Fruit fly (Drosophila melanogaster) whole organism, embryonic: ENCODE results near the gene Patr-1.

Source experiments
- ATbp ChIP-seq: fragments of 200-800 bp; sonication (Bioruptor generic); optimal IDR thresholded peaks from 2 replicates; lab custom pipeline; 2017; ENCODE audit warnings: missing biosample characterization, mild to moderate bottlenecking, missing genetic modification characterization, missing genetic modification reagents
- Abd-B ChIP-seq: fragments of 200-800 bp; sonication (Bioruptor generic); optimal IDR thresholded peaks from 2 replicates; lab custom pipeline; 2018; ENCODE audit warnings: missing biosample characterization, mild to moderate bottlenecking, missing genetic modification characterization, moderate library complexity
- Atf3 ChIP-seq: fragments of 200-800 bp; sonication (Bioruptor generic); optimal IDR thresholded peaks from 3 replicates; lab custom pipeline; 2016; ENCODE audit warnings: missing biosample characterization, missing genetic modification characterization
- Bdp1 ChIP-seq: fragments of 200-800 bp; sonication (Bioruptor generic); optimal IDR thresholded peaks from 3 replicates; lab custom pipeline; 2016; ENCODE audit warnings: missing biosample characterization, missing genetic modification characterization
- C15 ChIP-seq: fragments of 200-800 bp; sonication (Bioruptor generic); IDR thresholded peaks from 3 replicates; pipeline ENCODE4 v1.3.6; 2022; ENCODE audit warnings: missing biosample characterization, missing genetic modification characterization
- CG15601 ChIP-seq: fragments of 200-800 bp; sonication (Bioruptor generic); optimal IDR thresholded peaks from 3 replicates; lab custom pipeline; 2019; ENCODE audit warnings: missing biosample characterization, mild to moderate bottlenecking, missing genetic modification characterization, moderate library complexity
- CG17359 ChIP-seq: fragments of 200-800 bp; sonication (Bioruptor generic); optimal IDR thresholded peaks from 3 replicates; lab custom pipeline; 2018; ENCODE audit warnings: missing biosample characterization, mild to moderate bottlenecking, missing genetic modification characterization, moderate library complexity
- CG18262 ChIP-seq: fragments of 200-800 bp; optimal IDR thresholded peaks from 3 replicates; lab custom pipeline; 2019; ENCODE audit warnings: missing biosample characterization, mild to moderate bottlenecking, missing genetic modification characterization, moderate library complexity
- CG2129 ChIP-seq: fragments of 200-800 bp; sonication (Bioruptor generic); IDR thresholded peaks from 2 replicates; pipeline ENCODE4 v1.3.6; 2022; ENCODE audit warnings: missing biosample characterization, missing genetic modification characterization; ENCODE audit not compliant: partially characterized antibody
- CG3065 ChIP-seq: fragments of 200-800 bp; sonication (Bioruptor generic); optimal IDR thresholded peaks from 2 replicates; lab custom pipeline; 2016; ENCODE audit warnings: missing biosample characterization, missing genetic modification characterization
- CG34224 ChIP-seq: fragments of 200-800 bp; sonication (Bioruptor generic); IDR thresholded peaks from 3 replicates; pipeline ENCODE4 v1.3.6; 2022; ENCODE audit warnings: missing biosample characterization, missing genetic modification characterization; ENCODE audit not compliant: partially characterized antibody
- CG34422 ChIP-seq: fragments of 200-800 bp; sonication (Bioruptor generic); IDR thresholded peaks from 3 replicates; pipeline ENCODE4 v1.3.6; 2022; ENCODE audit warnings: missing biosample characterization, missing genetic modification characterization
- CG4820 ChIP-seq: fragments of 200-800 bp; sonication (Bioruptor generic); optimal IDR thresholded peaks from 3 replicates; lab custom pipeline; 2016; ENCODE audit warnings: missing biosample characterization, missing genetic modification characterization
- Doc2 ChIP-seq: fragments of 200-800 bp; sonication (Bioruptor generic); IDR thresholded peaks from 2 replicates; pipeline ENCODE4 v1.3.6; 2022; ENCODE audit warnings: missing biosample characterization, missing genetic modification characterization
- H2.0 ChIP-seq: fragments of 200-800 bp; sonication (Bioruptor generic); IDR thresholded peaks from 2 replicates; pipeline ENCODE4 v1.3.6; 2022; ENCODE audit warnings: missing biosample characterization, missing genetic modification characterization
- HmgD ChIP-seq: fragments of 200-800 bp; sonication (Bioruptor generic); optimal IDR thresholded peaks from 3 replicates; lab custom pipeline; 2016; ENCODE audit warnings: missing biosample characterization, missing genetic modification characterization
- Hr3 ChIP-seq: fragments of 200-800 bp; sonication (Bioruptor generic); optimal IDR thresholded peaks from 3 replicates; lab custom pipeline; 2016; ENCODE audit warnings: missing biosample characterization, missing genetic modification characterization
- MBD-R2 ChIP-seq: fragments of 200-800 bp; sonication (Bioruptor generic); IDR thresholded peaks from 2 replicates; pipeline ENCODE4 v1.3.6; 2022; ENCODE audit warnings: missing biosample characterization, missing genetic modification characterization
- Med ChIP-seq: fragments of 200-800 bp; sonication (Bioruptor generic); peaks from one replicate; lab custom pipeline; 2016; ENCODE audit warnings: missing biosample characterization, missing genetic modification characterization, mild to moderate bottlenecking, inconsistent platforms, moderate library complexity
- Mes4 ChIP-seq: fragments of 200-800 bp; sonication (Bioruptor generic); optimal IDR thresholded peaks from 2 replicates; lab custom pipeline; 2016; ENCODE audit warnings: missing biosample characterization, missing genetic modification characterization
- Neu2 ChIP-seq: fragments of 200-800 bp; sonication (Bioruptor generic); optimal IDR thresholded peaks from 3 replicates; lab custom pipeline; 2016; ENCODE audit warnings: missing biosample characterization, missing genetic modification characterization, borderline replicate concordance
- Oaz ChIP-seq: fragments of 200-800 bp; sonication (Bioruptor generic); IDR thresholded peaks from 2 replicates; pipeline ENCODE4 v1.3.6; 2022; ENCODE audit warnings: missing biosample characterization, missing genetic modification characterization
- Opbp ChIP-seq: fragments of 200-800 bp; sonication (Bioruptor generic); IDR thresholded peaks from 3 replicates; pipeline ENCODE4 v1.3.6; 2022; ENCODE audit warnings: missing biosample characterization, missing genetic modification characterization; ENCODE audit not compliant: partially characterized antibody
- Scr ChIP-seq: fragments of 200-800 bp; sonication (Bioruptor generic); IDR thresholded peaks from 2 replicates; pipeline ENCODE4 v1.3.6; 2022; ENCODE audit warnings: missing biosample characterization, missing genetic modification characterization; ENCODE audit not compliant: partially characterized antibody
- Spps ChIP-seq: fragments of 200-800 bp; sonication (Bioruptor generic); optimal IDR thresholded peaks from 2 replicates; lab custom pipeline; 2018; ENCODE audit warnings: missing biosample characterization, mild to moderate bottlenecking, missing genetic modification characterization
- ab ChIP-seq: fragments of 200-800 bp; sonication (Bioruptor generic); optimal IDR thresholded peaks from 2 replicates; lab custom pipeline; 2016; ENCODE audit warnings: missing biosample characterization, missing genetic modification characterization
- amos ChIP-seq: fragments of 200-800 bp; sonication (Bioruptor generic); IDR thresholded peaks from 2 replicates; pipeline ENCODE4 v1.3.6; 2022; ENCODE audit warnings: missing biosample characterization, missing genetic modification characterization; ENCODE audit not compliant: partially characterized antibody
- az2 ChIP-seq: fragments of 200-800 bp; sonication (Bioruptor generic); optimal IDR thresholded peaks from 3 replicates; lab custom pipeline; 2016; ENCODE audit warnings: missing biosample characterization, missing genetic modification characterization
- bigmax ChIP-seq: fragments of 200-800 bp; sonication (Bioruptor generic); optimal IDR thresholded peaks from 2 replicates; lab custom pipeline; 2018; ENCODE audit warnings: missing biosample characterization, mild to moderate bottlenecking, missing genetic modification characterization
- chinmo ChIP-seq: fragments of 200-800 bp; sonication (Bioruptor generic); IDR thresholded peaks from 4 replicates; pipeline ENCODE4 v1.3.6; 2022; ENCODE audit warnings: missing biosample characterization, missing genetic modification characterization; ENCODE audit not compliant: partially characterized antibody
- ci ChIP-seq: fragments of 200-800 bp; sonication (Bioruptor generic); IDR thresholded peaks from 3 replicates; pipeline ENCODE4 v1.3.6; 2022; ENCODE audit warnings: missing biosample characterization, missing genetic modification characterization
- crc ChIP-seq: fragments of 200-800 bp; sonication (Bioruptor generic); optimal IDR thresholded peaks from 2 replicates; lab custom pipeline; 2016; ENCODE audit warnings: missing biosample characterization, missing genetic modification characterization
- da ChIP-seq: fragments of 200-800 bp; sonication (Bioruptor generic); optimal IDR thresholded peaks from 2 replicates; lab custom pipeline; 2016; ENCODE audit warnings: missing biosample characterization, missing genetic modification characterization
- dati ChIP-seq: fragments of 200-800 bp; sonication (Bioruptor generic); IDR thresholded peaks from 2 replicates; pipeline ENCODE4 v1.3.6; 2022; ENCODE audit warnings: missing biosample characterization, missing genetic modification characterization
- dimm ChIP-seq: fragments of 200-800 bp; sonication (Bioruptor generic); IDR thresholded peaks from 2 replicates; pipeline ENCODE4 v1.3.6; 2022; ENCODE audit warnings: missing biosample characterization, missing genetic modification characterization
- dmrt99B ChIP-seq: fragments of 200-800 bp; sonication (Bioruptor generic); optimal IDR thresholded peaks from 2 replicates; lab custom pipeline; 2018; ENCODE audit warnings: missing biosample characterization, mild to moderate bottlenecking, missing genetic modification characterization, moderate library complexity
- gcm ChIP-seq: fragments of 200-800 bp; sonication (Bioruptor generic); optimal IDR thresholded peaks from 2 replicates; lab custom pipeline; 2019; ENCODE audit warnings: missing biosample characterization, mild to moderate bottlenecking, missing genetic modification characterization, moderate library complexity
- grau ChIP-seq: fragments of 200-800 bp; optimal IDR thresholded peaks from 3 replicates; lab custom pipeline; 2019; ENCODE audit warnings: missing biosample characterization, mild to moderate bottlenecking, missing genetic modification characterization, moderate library complexity
- her ChIP-seq: fragments of 200-800 bp; sonication (Bioruptor generic); optimal IDR thresholded peaks from 2 replicates; lab custom pipeline; 2016; ENCODE audit warnings: missing biosample characterization, missing genetic modification characterization
- oc ChIP-seq: fragments of 200-800 bp; sonication (Bioruptor generic); optimal IDR thresholded peaks from 2 replicates; lab custom pipeline; 2018; ENCODE audit warnings: missing biosample characterization, mild to moderate bottlenecking, missing genetic modification characterization, moderate library complexity
- odd ChIP-seq: fragments of 200-800 bp; sonication (Bioruptor generic); optimal IDR thresholded peaks from 2 replicates; lab custom pipeline; 2017; ENCODE audit warnings: missing biosample characterization, mild to moderate bottlenecking, missing genetic modification characterization
- otp ChIP-seq: fragments of 200-800 bp; sonication (Bioruptor generic); IDR thresholded peaks from 3 replicates; pipeline ENCODE4, ENCODE4 v1.3.6; 2022; ENCODE audit warnings: missing biosample characterization, missing genetic modification characterization
- phol ChIP-seq: fragments of 200-800 bp; sonication (Bioruptor generic); optimal IDR thresholded peaks from 3 replicates; lab custom pipeline; 2018; ENCODE audit warnings: missing biosample characterization, mild to moderate bottlenecking, missing genetic modification characterization, moderate library complexity
- pita ChIP-seq: fragments of 200-800 bp; sonication (Bioruptor generic); optimal IDR thresholded peaks from 2 replicates; lab custom pipeline; 2017; ENCODE audit warnings: missing biosample characterization, mild to moderate bottlenecking, missing genetic modification characterization
- pzg ChIP-seq: fragments of 200-800 bp; sonication (Bioruptor generic); optimal IDR thresholded peaks from 3 replicates; lab custom pipeline; 2018; ENCODE audit warnings: missing biosample characterization, mild to moderate bottlenecking, missing genetic modification characterization, moderate library complexity
- run ChIP-seq: fragments of 200-800 bp; sonication (Bioruptor generic); optimal IDR thresholded peaks from 3 replicates; lab custom pipeline; 2018; ENCODE audit warnings: missing biosample characterization, mild to moderate bottlenecking, missing genetic modification characterization
- sqz ChIP-seq: fragments of 200-800 bp; sonication (Bioruptor generic); optimal IDR thresholded peaks from 3 replicates; lab custom pipeline; 2018; ENCODE audit warnings: missing biosample characterization, mild to moderate bottlenecking, missing genetic modification characterization
- tgo ChIP-seq: fragments of 200-800 bp; sonication (Bioruptor generic); IDR thresholded peaks from 3 replicates; pipeline ENCODE4 v1.3.6; 2022; ENCODE audit warnings: missing biosample characterization, missing genetic modification characterization
- tx ChIP-seq: fragments of 200-800 bp; sonication (Bioruptor generic); optimal IDR thresholded peaks from 2 replicates; lab custom pipeline; 2016; ENCODE audit warnings: missing biosample characterization, missing genetic modification characterization
- z ChIP-seq: fragments of 200-800 bp; sonication (Bioruptor generic); IDR thresholded peaks from 3 replicates; pipeline ENCODE4 v1.3.6; 2022; ENCODE audit warnings: missing biosample characterization, missing genetic modification characterization

The Patr-1 gene

DNA sequence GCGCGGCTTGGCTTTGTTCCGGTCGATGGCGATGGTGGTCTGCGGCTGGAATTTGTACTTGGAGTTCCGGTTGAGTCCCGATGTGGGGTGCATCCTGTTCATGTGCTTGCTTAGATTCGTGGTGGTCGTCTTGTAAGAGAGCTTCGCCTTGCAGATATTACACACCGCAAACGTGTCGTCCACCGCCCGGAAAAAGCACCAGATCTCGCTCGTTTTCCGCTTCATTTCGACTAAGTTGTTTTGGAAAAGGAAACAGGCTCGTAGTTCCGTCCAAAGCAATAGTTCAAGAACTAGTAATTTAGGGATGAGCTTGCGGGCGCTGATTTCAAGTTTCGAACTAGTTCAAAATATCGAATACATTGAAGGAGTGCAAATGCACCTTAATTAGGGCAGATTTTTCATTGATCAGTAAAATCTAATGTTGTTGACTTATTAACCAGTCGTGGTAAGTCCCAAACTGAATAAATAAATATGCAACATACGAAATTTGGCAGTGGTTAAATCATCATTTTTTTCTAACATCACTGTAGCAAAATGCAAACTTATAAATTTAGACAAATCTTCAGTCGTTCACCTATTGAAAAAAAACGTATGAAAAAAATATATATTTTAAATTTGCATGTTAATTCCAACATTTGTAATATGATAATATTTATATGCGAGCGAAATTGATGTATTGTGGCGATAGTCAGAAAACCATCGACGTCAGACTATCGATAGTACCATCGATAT lies at the start of gene Patr-1, which contains the start of gene bdwf (continued):
- no peak for TF ChIP-seq Atf3 (GFP tag; lab: Kevin White, UChicago)
- no peak for TF ChIP-seq odd (GFP tag; lab: Kevin White, UChicago)
- no peak for TF ChIP-seq CG17359
- peak; percentile 35 for TF ChIP-seq Hr3 (GFP tag; lab: Kevin White, UChicago)
- TF ChIP-seq phol (tag; lab: Kevin White, UChicago) = peak; percentile 43
- peak; percentile 52 for TF ChIP-seq CG18262 (tag; lab: Kevin White, UChicago)
- no peak for TF ChIP-seq Mes4 (GFP tag; lab: Kevin White, UChicago)
- peak; percentile 4 for TF ChIP-seq gcm
- no peak for TF ChIP-seq Doc2 (GFP tag; lab: Robert Waterston, UW)
- no peak for TF ChIP-seq run (tag; lab: Kevin White, UChicago)
- TF ChIP-seq CG3065 (GFP tag; lab: Kevin White, UChicago) = no peak
- TF ChIP-seq HmgD = no peak
- no peak for TF ChIP-seq CG34422
- peak; percentile 7 for TF ChIP-seq az2
- peak; percentile 33 for TF ChIP-seq CG15601 (tag; lab: Kevin White, UChicago)
- TF ChIP-seq tx = no peak
- TF ChIP-seq tgo (GFP tag; lab: Robert Waterston, UW) = no peak
- no peak for TF ChIP-seq ci (GFP tag; lab: Robert Waterston, UW)
- no peak for TF ChIP-seq oc (tag; lab: Kevin White, UChicago)
- peak; percentile 51 for TF ChIP-seq pzg
- TF ChIP-seq amos = peak; percentile 95
- TF ChIP-seq ATbp = no peak
- TF ChIP-seq bigmax (GFP tag; lab: Kevin White, UChicago) = no peak
- peak; percentile 66 for TF ChIP-seq CG2129 (GFP tag; lab: Robert Waterston, UW)
- TF ChIP-seq da (GFP tag; lab: Kevin White, UChicago) = no peak
- no peak for TF ChIP-seq Oaz (GFP tag; lab: Robert Waterston, UW)
- TF ChIP-seq CG4820 (GFP tag; lab: Kevin White, UChicago) = no peak
- no peak for TF ChIP-seq otp (GFP tag; lab: Robert Waterston, UW)
- TF ChIP-seq chinmo = peak; percentile 95
- TF ChIP-seq Opbp (GFP tag; lab: Robert Waterston, UW) = peak; percentile 89
- peak; percentile 73 for TF ChIP-seq Med
- TF ChIP-seq ab = no peak
- no peak for TF ChIP-seq Bdp1
- TF ChIP-seq CG34224 (GFP tag; lab: Robert Waterston, UW) = peak; percentile 89
- no peak for TF ChIP-seq crc (GFP tag; lab: Kevin White, UChicago)
- no peak for TF ChIP-seq pita (GFP tag; lab: Kevin White, UChicago)
- TF ChIP-seq z (GFP tag; lab: Robert Waterston, UW) = no peak
- TF ChIP-seq grau (tag; lab: Kevin White, UChicago) = peak; percentile 20
- TF ChIP-seq Spps (tag; lab: Kevin White, UChicago) = no peak
- no peak for TF ChIP-seq dmrt99B (tag; lab: Kevin White, UChicago)
- TF ChIP-seq H2.0 = no peak
- TF ChIP-seq C15 (GFP tag; lab: Robert Waterston, UW) = no peak
- TF ChIP-seq sqz (GFP tag; lab: Kevin White, UChicago) = no peak
- TF ChIP-seq dimm (GFP tag; lab: Robert Waterston, UW) = no peak
- TF ChIP-seq MBD-R2 (GFP tag; lab: Robert Waterston, UW) = peak; percentile 66
- TF ChIP-seq Abd-B = no peak
- TF ChIP-seq Neu2 = no peak
- peak; percentile 95 for TF ChIP-seq Scr (GFP tag; lab: Robert Waterston, UW)
- TF ChIP-seq dati (GFP tag; lab: Robert Waterston, UW) = no peak
- TF ChIP-seq her (GFP tag; lab: Kevin White, UChicago) = no peak
